Worm (Caenorhabditis elegans) whole organism, early embryonic: ENCODE measurements around the gene fbxb-20.

Source experiments
- B0310.2 ChIP-seq: sonication (generic microtip); optimal IDR thresholded peaks from 2 replicates; lab custom pipeline; 2016; ENCODE audit warnings: mild to moderate bottlenecking, missing genetic modification characterization, missing compliant biosample characterization
- F13C5.2 ChIP-seq: sonication (generic microtip); optimal IDR thresholded peaks from 2 replicates; lab custom pipeline; 2017; ENCODE audit warnings: mild to moderate bottlenecking, missing genetic modification characterization, inconsistent platforms, missing compliant biosample characterization
- aly-1 ChIP-seq: sonication (generic microtip); optimal IDR thresholded peaks from 2 replicates; lab custom pipeline; 2016; ENCODE audit warnings: missing genetic modification characterization, missing compliant biosample characterization
- ama-1 ChIP-seq: fragments of 150-350 bp; optimal IDR thresholded peaks from 2 replicates; lab custom pipeline; 2014
- ceh-13 ChIP-seq: fragments of 200-800 bp; sonication (Bioruptor generic); optimal IDR thresholded peaks from 2 replicates; lab custom pipeline; 2018; ENCODE audit warnings: mild to moderate bottlenecking, missing genetic modification characterization, missing compliant biosample characterization
- ceh-36 ChIP-seq: sonication (generic microtip); optimal IDR thresholded peaks from 2 replicates; lab custom pipeline; 2016; ENCODE audit warnings: missing genetic modification characterization, inconsistent platforms, missing compliant biosample characterization
- ets-7 ChIP-seq: sonication (generic microtip); optimal IDR thresholded peaks from 2 replicates; lab custom pipeline; 2016; ENCODE audit warnings: missing genotype, missing genetic modification characterization, missing compliant biosample characterization
- flt-1 ChIP-seq: fragments of 200-800 bp; sonication (Bioruptor generic); IDR thresholded peaks from 2 replicates; pipeline ENCODE4 v1.3.6; 2022; ENCODE audit warnings: missing genetic modification characterization, missing compliant biosample characterization
- hmbx-1 ChIP-seq: sonication (generic microtip); optimal IDR thresholded peaks from 2 replicates; lab custom pipeline; 2016; ENCODE audit warnings: mild to moderate bottlenecking, missing genetic modification characterization, missing compliant biosample characterization
- hmg-4 ChIP-seq: fragments of 200-800 bp; sonication (Bioruptor generic); optimal IDR thresholded peaks from 2 replicates; lab custom pipeline; 2018; ENCODE audit warnings: mild to moderate bottlenecking, missing genetic modification characterization, missing compliant biosample characterization
- hnd-1 ChIP-seq: sonication (generic microtip); optimal IDR thresholded peaks from 2 replicates; lab custom pipeline; 2016; ENCODE audit warnings: missing genetic modification characterization, missing compliant biosample characterization
- pes-1 ChIP-seq: fragments of 200-800 bp; sonication (Bioruptor generic); IDR thresholded peaks from 2 replicates; pipeline ENCODE4 v1.3.6; 2022; ENCODE audit warnings: missing genetic modification reagents, missing genetic modification characterization, missing compliant biosample characterization
- scrt-1 ChIP-seq: fragments of 200-800 bp; sonication (Bioruptor generic); IDR thresholded peaks from 2 replicates; pipeline ENCODE4 v1.3.6; 2022; ENCODE audit warnings: missing genetic modification characterization, missing compliant biosample characterization
- sea-1 ChIP-seq: fragments of 200-800 bp; sonication (Bioruptor generic); conservative IDR thresholded peaks from 2 replicates; pipeline ENCODE4 v1.3.6; 2022; ENCODE audit warnings: missing genetic modification characterization, missing compliant biosample characterization
- tbx-11 ChIP-seq: fragments of 200-800 bp; sonication (Bioruptor generic); IDR thresholded peaks from 2 replicates; pipeline ENCODE4 v1.3.6; 2022; ENCODE audit warnings: missing genetic modification characterization, missing compliant biosample characterization
- tbx-37 ChIP-seq: fragments of 200-800 bp; sonication (Bioruptor generic); conservative IDR thresholded peaks from 2 replicates; pipeline ENCODE4 v1.3.6; 2022; ENCODE audit warnings: missing genetic modification reagents, missing genetic modification characterization, missing compliant biosample characterization
- tra-4 ChIP-seq: sonication (generic microtip); optimal IDR thresholded peaks from 2 replicates; lab custom pipeline; 2017; ENCODE audit warnings: missing genetic modification characterization, missing compliant biosample characterization

The fbxb-20 gene

ce11 chrII:1679081-1679480, 28.7 kb upstream of the fbxb-20 start, which contains the start of gene irld-36:
TSS of gene irld-36 (plus strand) at chrII:1679381.
- TF ChIP-seq ama-1 (lab: Kevin White, UChicago) (no peak), hmg-4 (GFP tag; lab: Kevin White, UChicago) (no peak), tbx-11 (GFP tag; lab: Robert Waterston, UW) (no peak), hmbx-1 (no peak), flt-1 (GFP tag; lab: Robert Waterston, UW) (no peak), pes-1 (GFP tag; lab: Robert Waterston, UW) (no peak), aly-1 (tag; lab: Kevin White, UChicago) (no peak), tbx-37 (GFP tag; lab: Robert Waterston, UW) (no peak), hnd-1 (no peak), ceh-36 (tag; lab: Kevin White, UChicago) (no peak), ets-7 (tag; lab: Kevin White, UChicago) (no peak), scrt-1 (no peak), F13C5.2 (tag; lab: Kevin White, UChicago) (no peak), B0310.2 (tag; lab: Kevin White, UChicago) (no peak)

ce11 chrII:1676088-1676487, 25.7 kb upstream of the fbxb-20 start, which contains the start of gene fbxb-17:
TSS of gene fbxb-17 (plus strand) at chrII:1676388.
- no peak for TF ChIP-seq pes-1 (GFP tag; lab: Robert Waterston, UW)
- TF ChIP-seq scrt-1: no peak
- no peak for TF ChIP-seq hmbx-1
- no peak for TF ChIP-seq B0310.2 (tag; lab: Kevin White, UChicago)
- no peak for TF ChIP-seq aly-1 (tag; lab: Kevin White, UChicago)
- TF ChIP-seq hmg-4 (GFP tag; lab: Kevin White, UChicago): no peak
- TF ChIP-seq ets-7 (tag; lab: Kevin White, UChicago): no peak
- no peak for TF ChIP-seq ceh-13 (GFP tag; lab: Kevin White, UChicago)
- TF ChIP-seq ama-1 (lab: Kevin White, UChicago): no peak
- TF ChIP-seq F13C5.2 (tag; lab: Kevin White, UChicago): no peak
- TF ChIP-seq tbx-37 (GFP tag; lab: Robert Waterston, UW): no peak
- TF ChIP-seq hnd-1: no peak
- TF ChIP-seq tbx-11 (GFP tag; lab: Robert Waterston, UW): no peak
- TF ChIP-seq flt-1 (GFP tag; lab: Robert Waterston, UW): no peak
- TF ChIP-seq ceh-36 (tag; lab: Kevin White, UChicago): no peak
- TF ChIP-seq tra-4 (tag; lab: Kevin White, UChicago): no peak

ce11 chrII:1672673-1673072, 22.3 kb upstream of the fbxb-20 start:
- TF ChIP-seq B0310.2 (tag; lab: Kevin White, UChicago): no peak
- no peak for TF ChIP-seq sea-1 (GFP tag; lab: Robert Waterston, UW)
- TF ChIP-seq tbx-11 (GFP tag; lab: Robert Waterston, UW): no peak
- TF ChIP-seq F13C5.2 (tag; lab: Kevin White, UChicago): no peak
- TF ChIP-seq hnd-1: no peak
- no peak for TF ChIP-seq pes-1 (GFP tag; lab: Robert Waterston, UW)
- no peak for TF ChIP-seq ceh-13 (GFP tag; lab: Kevin White, UChicago)
- TF ChIP-seq ets-7 (tag; lab: Kevin White, UChicago): no peak
- no peak for TF ChIP-seq hmg-4 (GFP tag; lab: Kevin White, UChicago)
- TF ChIP-seq ama-1 (lab: Kevin White, UChicago): no peak
- TF ChIP-seq aly-1 (tag; lab: Kevin White, UChicago): no peak
- no peak for TF ChIP-seq scrt-1
- no peak for TF ChIP-seq ceh-36 (tag; lab: Kevin White, UChicago)
- no peak for TF ChIP-seq flt-1 (GFP tag; lab: Robert Waterston, UW)
- no peak for TF ChIP-seq tra-4 (tag; lab: Kevin White, UChicago)
- TF ChIP-seq hmbx-1: no peak
- TF ChIP-seq tbx-37 (GFP tag; lab: Robert Waterston, UW): no peak

ce11 chrII:1670985-1671384, 20.6 kb upstream of the fbxb-20 start:
- TF ChIP-seq aly-1 (tag; lab: Kevin White, UChicago) (no peak), hmbx-1 (no peak)

- TF ChIP-seq ceh-36 (tag; lab: Kevin White, UChicago): no peak
- TF ChIP-seq ama-1 (lab: Kevin White, UChicago): no peak
- TF ChIP-seq tbx-37 (GFP tag; lab: Robert Waterston, UW): no peak
- no peak for TF ChIP-seq scrt-1
- no peak for TF ChIP-seq hmbx-1
- no peak for TF ChIP-seq F13C5.2 (tag; lab: Kevin White, UChicago)
- TF ChIP-seq ets-7 (tag; lab: Kevin White, UChicago): no peak
- no peak for TF ChIP-seq sea-1 (GFP tag; lab: Robert Waterston, UW)
- TF ChIP-seq flt-1 (GFP tag; lab: Robert Waterston, UW): no peak
Measured at ce11 chrII:1670260-1670879, 20.0 kb upstream of the fbxb-20 start, which contains the start of gene nhx-6. TSS of gene nhx-6 (plus strand) at chrII:1670829.

- no peak for TF ChIP-seq tra-4 (tag; lab: Kevin White, UChicago)
- TF ChIP-seq B0310.2 (tag; lab: Kevin White, UChicago): no peak
- no peak for TF ChIP-seq hmg-4 (GFP tag; lab: Kevin White, UChicago)
- TF ChIP-seq hmbx-1: no peak
- no peak for TF ChIP-seq hnd-1
- no peak for TF ChIP-seq ets-7 (tag; lab: Kevin White, UChicago)
- no peak for TF ChIP-seq ceh-13 (GFP tag; lab: Kevin White, UChicago)
- TF ChIP-seq pes-1 (GFP tag; lab: Robert Waterston, UW): no peak
- TF ChIP-seq aly-1 (tag; lab: Kevin White, UChicago): no peak
- no peak for TF ChIP-seq scrt-1
- TF ChIP-seq tbx-37 (GFP tag; lab: Robert Waterston, UW): no peak
- no peak for TF ChIP-seq ceh-36 (tag; lab: Kevin White, UChicago)
- TF ChIP-seq tbx-11 (GFP tag; lab: Robert Waterston, UW): no peak
- no peak for TF ChIP-seq flt-1 (GFP tag; lab: Robert Waterston, UW)
- no peak for TF ChIP-seq F13C5.2 (tag; lab: Kevin White, UChicago)
- TF ChIP-seq sea-1 (GFP tag; lab: Robert Waterston, UW): no peak
- no peak for TF ChIP-seq ama-1 (lab: Kevin White, UChicago)
Measured at ce11 chrII:1668913-1669312, 18.5 kb upstream of the fbxb-20 start, which contains the start of gene srw-97. TSS of gene srw-97 (minus strand) at chrII:1669013.
